Worm (Caenorhabditis elegans): ENCODE measurements around the gene gipc-1.

Gene gipc-1

ce11 chrIII:4863127-4863526 lies 7.5 kb upstream of the gipc-1 start, which contains the start of gene coq-8:
Gene coq-8 (plus strand): TSS chrIII:4863427.
- TF ChIP-seq unc-62 (GFP tag; optimal IDR thresholded peaks at IDR 0.05): no peak

DNA sequence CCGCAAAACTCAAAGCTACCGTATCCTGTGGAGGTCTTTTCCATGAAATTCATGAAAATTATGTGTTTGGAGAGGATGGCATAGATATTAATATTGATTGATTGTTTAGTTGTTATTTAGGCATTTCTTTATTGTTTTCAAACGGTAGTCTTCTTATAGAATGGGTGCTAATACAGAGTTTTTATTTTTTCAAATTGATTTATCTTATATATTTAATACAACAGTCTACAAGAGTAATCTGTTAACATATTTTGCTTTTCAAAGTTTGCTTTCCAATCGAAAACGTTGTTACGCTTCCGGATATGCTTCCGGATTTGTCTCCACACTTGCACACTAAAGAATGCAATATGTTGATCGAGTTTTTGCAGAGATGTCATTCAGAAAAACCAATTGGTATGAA lies 3.8 kb upstream of the gipc-1 start, which contains the start of gene C35D10.17:
C35D10.17 (plus strand) TSS at position 301 of the 400 bp plus-strand sequence.
- no peak for TF ChIP-seq unc-62 (GFP tag; optimal IDR thresholded peaks at IDR 0.05)

DNA sequence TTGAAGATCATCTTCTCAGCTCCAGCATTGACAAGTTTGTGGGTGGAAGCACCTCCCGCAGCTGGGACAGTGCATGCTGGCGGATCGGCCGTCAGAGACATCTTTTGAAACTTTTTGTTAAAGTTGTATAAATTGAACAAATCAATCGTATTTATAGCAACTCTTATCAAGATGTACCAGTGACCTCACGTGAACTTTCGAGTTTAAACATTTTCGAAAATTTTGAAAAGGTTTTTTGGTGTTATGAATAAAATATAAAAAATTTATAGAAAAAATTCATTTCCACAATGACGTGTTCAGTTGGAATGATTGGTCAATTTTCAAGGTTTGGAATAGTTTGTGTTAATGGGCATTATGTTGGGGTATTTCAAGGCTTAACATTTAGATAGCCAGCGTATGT lies 1.9 kb upstream of the gipc-1 start, which contains the start of the genes msd-4 and C35D10.3:
msd-4 (minus strand) TSS at position 101 of the 400 bp plus-strand sequence.
C35D10.3 (plus strand) TSS at position 279 of the 400 bp plus-strand sequence.
- TF ChIP-seq unc-62 (GFP tag; optimal IDR thresholded peaks at IDR 0.05): no peak

DNA sequence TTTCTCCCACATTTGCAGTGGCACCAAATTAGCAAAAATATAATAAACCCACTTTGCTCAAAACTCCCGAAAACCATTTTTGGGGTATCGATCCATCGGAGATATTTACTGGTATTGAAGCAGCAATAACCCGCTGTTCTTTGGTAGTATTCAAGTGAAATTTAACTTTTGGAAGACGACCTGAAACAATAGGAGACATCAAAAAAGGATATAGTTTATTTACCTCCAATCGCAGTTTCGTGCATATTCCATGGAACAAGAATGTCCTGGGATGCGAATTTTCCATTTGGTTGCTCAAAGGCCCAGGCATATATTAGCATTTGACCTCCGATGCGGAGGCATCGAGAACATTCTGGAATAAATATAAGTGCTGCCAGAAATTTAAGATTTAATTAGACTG lies 2.8 kb downstream of the gipc-1 start:
- TF ChIP-seq unc-62 (GFP tag; optimal IDR thresholded peaks at IDR 0.05): no peak

DNA sequence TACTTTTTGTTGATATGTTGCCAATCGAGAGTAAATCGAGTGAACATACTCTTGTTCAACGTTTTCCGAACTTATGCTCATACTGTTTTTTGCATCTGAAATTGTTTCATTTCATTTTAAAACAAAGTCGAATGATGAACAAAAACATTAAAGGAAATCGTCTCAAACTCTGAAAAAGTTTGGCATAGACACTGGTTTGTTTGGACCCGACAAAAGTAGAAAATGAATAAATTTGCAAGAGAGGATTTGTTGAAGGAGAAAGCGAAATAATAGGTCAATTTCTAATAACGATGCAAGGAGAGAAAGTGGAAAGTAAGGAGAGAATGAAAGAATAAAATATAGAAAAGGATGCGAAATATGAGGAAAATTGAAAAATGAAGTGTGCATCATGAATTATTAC lies 4.1 kb downstream of the gipc-1 start, which contains the start of gene C35D10.12:
C35D10.12 (minus strand) TSS at position 101 of the 400 bp plus-strand sequence.
- no peak for TF ChIP-seq unc-62 (GFP tag; optimal IDR thresholded peaks at IDR 0.05)

DNA sequence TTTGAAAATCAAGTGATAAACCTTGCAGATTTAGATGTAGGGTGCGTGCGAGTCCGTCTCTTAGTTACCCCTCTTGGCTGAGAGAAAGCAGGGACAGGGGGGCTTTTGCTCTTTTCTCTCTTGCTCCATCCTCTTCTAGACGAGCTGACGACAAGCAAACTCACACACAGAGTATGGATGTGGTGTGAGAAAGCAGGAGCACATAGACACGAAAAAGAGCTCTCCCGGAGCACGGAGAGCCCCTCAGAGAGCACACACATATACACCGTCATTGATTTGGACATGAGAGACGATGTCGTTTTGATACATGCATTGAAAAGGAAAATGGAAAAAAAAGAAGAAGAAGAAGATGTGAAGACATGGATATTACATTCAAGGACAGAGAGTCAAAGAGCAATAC lies 5.1 kb downstream of the gipc-1 start:
- TF ChIP-seq unc-62 (GFP tag; optimal IDR thresholded peaks at IDR 0.05): no peak

ce11 chrIII:4878281-4878680 lies 7.7 kb downstream of the gipc-1 start, which contains the start of the genes tost-1 and arx-6:
Gene tost-1 (minus strand): TSS chrIII:4878311.
Gene arx-6 (plus strand): TSS chrIII:4878658.
- TF ChIP-seq unc-62 (GFP tag; optimal IDR thresholded peaks at IDR 0.05): no peak

DNA sequence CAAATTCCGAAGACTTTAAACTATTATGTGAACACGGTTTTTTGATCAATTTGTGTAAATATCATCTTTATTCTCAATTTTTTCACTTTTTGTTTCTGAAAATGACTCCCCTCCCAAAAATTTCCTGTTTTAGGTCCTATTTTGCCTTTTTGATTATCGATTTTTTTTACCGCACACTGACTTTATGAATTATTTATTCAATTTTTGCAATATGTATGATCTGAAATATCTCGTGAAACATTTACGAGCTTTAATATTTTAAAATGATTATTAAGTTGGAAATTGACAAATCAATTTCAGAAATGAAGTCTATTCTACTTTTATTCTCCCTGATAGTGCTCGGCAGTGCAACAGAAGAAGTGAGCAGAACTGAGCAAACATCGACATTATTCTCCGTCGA lies 8.9 kb downstream of the gipc-1 start, which contains the start of gene C35D10.1:
C35D10.1 (plus strand) TSS at position 301 of the 400 bp plus-strand sequence.
- TF ChIP-seq unc-62 (GFP tag; optimal IDR thresholded peaks at IDR 0.05): no peak

DNA sequence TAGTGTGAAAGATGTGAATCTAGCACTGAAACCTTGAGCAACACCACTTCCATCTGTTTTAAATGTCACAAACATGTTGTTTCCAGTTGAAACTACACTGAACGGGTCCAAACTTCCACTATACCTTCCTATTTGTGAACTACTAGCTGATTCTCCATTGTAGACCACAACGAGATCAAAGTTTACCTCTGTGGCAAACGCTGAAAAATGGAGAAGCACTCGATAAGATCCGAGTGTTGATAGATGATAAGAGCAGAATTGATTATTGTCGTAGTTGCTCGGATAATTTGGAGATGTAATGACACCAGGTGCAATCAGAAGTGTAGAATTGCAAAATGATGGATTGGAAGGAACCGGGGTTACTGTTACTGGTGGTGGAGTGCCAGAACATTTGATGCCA lies 11.4 kb downstream of the gipc-1 start:
- no peak for TF ChIP-seq unc-62 (GFP tag; optimal IDR thresholded peaks at IDR 0.05)

ce11 chrIII:4883429-4883828 lies 12.9 kb downstream of the gipc-1 start, which contains the start of gene clec-5:
Gene clec-5 (minus strand): TSS chrIII:4883606.
- TF ChIP-seq unc-62 (GFP tag; optimal IDR thresholded peaks at IDR 0.05): no peak

DNA sequence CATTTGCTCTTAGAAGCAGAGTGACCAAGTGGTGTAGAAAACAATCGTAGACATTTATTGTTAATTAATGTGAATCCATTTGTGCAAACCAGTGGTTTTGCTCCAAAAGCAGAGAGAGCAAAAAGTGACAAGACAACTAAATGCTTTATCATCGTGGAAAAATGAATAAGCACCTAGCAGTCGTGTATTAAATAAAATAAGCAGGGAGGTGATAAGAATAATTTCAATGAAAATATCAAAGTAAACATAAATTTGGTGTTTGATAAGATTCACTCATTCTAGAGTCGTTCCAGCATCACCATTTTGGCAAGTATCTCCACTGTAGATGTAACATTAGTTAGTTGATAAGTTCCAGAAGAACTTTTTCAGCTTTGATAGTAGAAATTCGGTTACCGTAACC lies 16.7 kb downstream of the gipc-1 start, which contains the start of gene clec-6:
clec-6 (minus strand) TSS at position 154 of the 400 bp plus-strand sequence.
- TF ChIP-seq unc-62 (GFP tag; optimal IDR thresholded peaks at IDR 0.05): no peak

- TF ChIP-seq unc-62 (GFP tag; optimal IDR thresholded peaks at IDR 0.05): no peak
Observed at ce11 chrIII:4890997-4891396, 20.4 kb downstream of the gipc-1 start, which contains the start of gene F26F4.5. Gene F26F4.5 (minus strand): TSS chrIII:4891252.

DNA sequence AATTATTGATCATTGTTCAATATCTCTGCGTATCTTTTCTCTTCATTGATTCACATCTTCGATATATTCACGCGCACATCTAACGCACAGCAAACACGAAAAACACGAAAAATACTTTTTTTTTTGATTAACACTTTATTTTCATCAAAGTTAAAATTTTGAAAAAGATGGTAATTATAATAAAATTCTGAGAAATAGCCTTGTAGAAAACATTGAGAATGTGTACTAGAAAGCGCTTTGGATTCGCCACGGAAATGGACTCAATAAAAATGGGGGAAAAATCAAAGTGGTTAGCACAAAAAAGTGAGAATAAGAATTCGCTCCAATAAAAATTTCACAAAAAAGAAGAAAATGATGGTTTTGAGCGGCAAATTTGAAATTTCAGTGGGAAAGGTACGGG lies 23.0 kb downstream of the gipc-1 start, which contains the start of gene F26F4.6:
F26F4.6 (minus strand) TSS at position 101 of the 400 bp plus-strand sequence.
- no peak for TF ChIP-seq unc-62 (GFP tag; optimal IDR thresholded peaks at IDR 0.05)

DNA sequence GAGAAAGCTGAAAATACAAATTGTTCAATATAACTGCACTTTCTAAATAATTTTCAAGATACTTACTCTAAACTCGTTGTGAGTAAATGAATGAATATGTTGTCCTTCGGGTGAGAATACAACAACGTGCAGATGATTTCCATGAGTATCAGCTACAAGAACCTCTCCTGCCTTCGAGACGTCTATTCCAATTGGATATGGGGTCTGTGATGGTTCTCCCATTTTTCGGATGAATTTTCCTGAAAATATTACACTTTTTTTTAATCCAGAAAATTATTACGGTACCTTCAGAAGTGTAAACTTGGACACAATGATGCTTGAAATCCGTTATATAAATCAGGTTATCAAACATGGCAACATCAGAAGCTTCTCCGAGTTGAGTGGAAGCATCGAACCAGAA lies 24.7 kb downstream of the gipc-1 start:
- no peak for TF ChIP-seq unc-62 (GFP tag; optimal IDR thresholded peaks at IDR 0.05)

DNA sequence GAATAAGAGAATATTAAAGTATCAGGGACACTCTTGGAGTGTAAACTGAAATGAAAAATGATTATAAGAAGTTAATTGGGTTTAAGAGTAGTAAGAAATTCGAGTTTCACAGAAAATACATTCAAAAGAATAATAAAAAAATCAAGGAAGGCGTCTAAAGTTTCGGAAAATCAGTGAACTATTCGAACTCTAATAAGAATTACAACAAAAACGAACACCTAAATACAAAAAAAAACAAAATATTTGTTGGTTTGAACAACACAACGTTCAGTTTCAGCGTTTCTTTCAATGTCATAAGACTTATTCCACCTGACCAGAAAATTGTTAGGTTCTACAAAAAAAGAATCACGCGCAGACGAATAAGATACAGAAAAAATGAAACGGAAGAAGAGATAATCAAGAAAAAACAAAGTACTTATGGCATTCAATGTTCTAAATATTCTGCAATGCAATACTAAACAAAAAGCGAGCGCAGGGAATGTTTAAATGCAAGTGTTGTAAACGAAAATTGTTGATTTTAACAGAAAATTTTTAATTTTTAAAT lies 28.5 kb downstream of the gipc-1 start, which contains the start of gene nhl-2:
nhl-2 (minus strand) TSS at position 51 of the 544 bp plus-strand sequence.
- TF ChIP-seq unc-62 (GFP tag; optimal IDR thresholded peaks at IDR 0.05): no peak

- TF ChIP-seq unc-62 (GFP tag; optimal IDR thresholded peaks at IDR 0.05): no peak
Observed at ce11 chrIII:4899728-4900127, 29.1 kb downstream of the gipc-1 start.

DNA sequence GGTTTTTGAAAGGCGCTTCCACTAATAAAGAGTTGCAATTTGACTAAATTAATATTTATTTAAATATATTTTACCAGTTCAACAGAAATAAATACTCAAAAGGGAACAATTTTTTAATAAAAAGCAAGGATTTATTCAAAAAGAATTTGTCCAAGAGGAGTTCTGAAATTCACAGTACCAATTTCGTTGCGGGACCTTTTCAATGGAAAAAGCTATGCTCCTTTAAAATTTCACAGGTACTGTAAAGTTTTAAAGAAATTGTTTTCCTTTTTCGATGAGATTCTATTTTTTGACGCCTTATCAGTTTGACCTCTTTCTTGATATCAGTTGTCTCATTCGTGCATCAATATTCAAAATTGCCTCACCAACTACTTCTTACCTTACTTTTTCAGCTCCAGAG lies 29.7 kb downstream of the gipc-1 start, which contains the start of gene tag-340:
tag-340 (plus strand) TSS at position 249 of the 400 bp plus-strand sequence.
- no peak for TF ChIP-seq unc-62 (GFP tag; optimal IDR thresholded peaks at IDR 0.05)
